Worm (Caenorhabditis elegans): ENCODE data around the gene ess-2.

ce11 chrIII:8467520-8467919, 22.6 kb downstream of the ess-2 start:
- TF ChIP-seq W03F9.2 (tag; optimal IDR thresholded peaks at IDR 0.05) (no peak), him-1 (tag; optimal IDR thresholded peaks at IDR 0.05) (no peak), dao-5 (tag; optimal IDR thresholded peaks at IDR 0.05) (no peak)
